Fruit fly (Drosophila melanogaster) whole organism, prepupa: Measurements from ENCODE around the gene Rel.

Experiments
- CG10669 ChIP-seq: fragments of 200-800 bp; sonication (Bioruptor generic); optimal IDR thresholded peaks from 3 replicates; lab custom pipeline; 2018; ENCODE audit warnings: missing biosample characterization, mild to moderate bottlenecking, missing genetic modification characterization, moderate library complexity
- CG11762 ChIP-seq: fragments of 200-800 bp; sonication (Bioruptor generic); optimal IDR thresholded peaks from 3 replicates; lab custom pipeline; 2016; ENCODE audit warnings: missing biosample characterization, missing genetic modification characterization; ENCODE audit not compliant: insufficient read depth
- CG11902 ChIP-seq: fragments of 200-800 bp; sonication (Bioruptor generic); optimal IDR thresholded peaks from 3 replicates; lab custom pipeline; 2016; ENCODE audit warnings: missing biosample characterization, missing genetic modification characterization
- CG15336 ChIP-seq: fragments of 200-800 bp; sonication (Bioruptor generic); IDR thresholded peaks from 2 replicates; pipeline ENCODE4 v1.3.6; 2022; ENCODE audit warnings: missing biosample characterization, missing genetic modification characterization
- CG1621 ChIP-seq: fragments of 200-800 bp; sonication (Bioruptor generic); optimal IDR thresholded peaks from 3 replicates; lab custom pipeline; 2018; ENCODE audit warnings: missing biosample characterization, mild to moderate bottlenecking, missing genetic modification characterization
- CG16779 ChIP-seq: fragments of 200-800 bp; sonication (Bioruptor generic); optimal IDR thresholded peaks from 3 replicates; lab custom pipeline; 2017; ENCODE audit warnings: missing biosample characterization, mild to moderate bottlenecking, missing genetic modification characterization
- CG31627 ChIP-seq: fragments of 200-800 bp; sonication (Bioruptor generic); optimal IDR thresholded peaks from 3 replicates; lab custom pipeline; 2016; ENCODE audit warnings: missing biosample characterization, missing genetic modification characterization
- CG32006 ChIP-seq: fragments of 200-800 bp; sonication (Bioruptor generic); optimal IDR thresholded peaks from 3 replicates; lab custom pipeline; 2017; ENCODE audit warnings: missing biosample characterization, mild to moderate bottlenecking, missing genetic modification characterization
- CG34406 ChIP-seq: fragments of 200-800 bp; sonication (Bioruptor generic); optimal IDR thresholded peaks from 3 replicates; lab custom pipeline; 2016; ENCODE audit warnings: missing biosample characterization, missing genetic modification characterization
- CG3919 ChIP-seq: fragments of 200-800 bp; sonication (Bioruptor generic); optimal IDR thresholded peaks from 3 replicates; lab custom pipeline; 2016; ENCODE audit warnings: missing biosample characterization, missing genetic modification characterization
- CG6276 ChIP-seq: fragments of 200-800 bp; sonication (Bioruptor generic); optimal IDR thresholded peaks from 2 replicates; lab custom pipeline; 2017; ENCODE audit warnings: missing biosample characterization, mild to moderate bottlenecking, missing genetic modification characterization
- CG6792 ChIP-seq: fragments of 200-800 bp; sonication (Bioruptor generic); optimal IDR thresholded peaks from 3 replicates; lab custom pipeline; 2016; ENCODE audit warnings: missing biosample characterization, missing genetic modification characterization
- CG6808 ChIP-seq: fragments of 200-800 bp; sonication (Bioruptor generic); optimal IDR thresholded peaks from 3 replicates; lab custom pipeline; 2017; ENCODE audit warnings: missing biosample characterization, missing genetic modification characterization, mild to moderate bottlenecking, moderate library complexity, missing genetic modification reagents
- CG7368 ChIP-seq: fragments of 200-800 bp; sonication (Bioruptor generic); optimal IDR thresholded peaks from 3 replicates; lab custom pipeline; 2016; ENCODE audit warnings: missing biosample characterization, missing genetic modification characterization
- CG8119 ChIP-seq: fragments of 200-800 bp; sonication (Bioruptor generic); IDR thresholded peaks from 3 replicates; pipeline ENCODE4 v1.3.6; 2022; ENCODE audit warnings: missing biosample characterization, missing genetic modification characterization
- CG8319 ChIP-seq: fragments of 200-800 bp; sonication (Bioruptor generic); optimal IDR thresholded peaks from 3 replicates; lab custom pipeline; 2016; ENCODE audit warnings: missing biosample characterization, missing genetic modification characterization
- CG8632 ChIP-seq: fragments of 200-800 bp; sonication (Bioruptor generic); optimal IDR thresholded peaks from 3 replicates; lab custom pipeline; 2016; ENCODE audit warnings: missing biosample characterization, missing genetic modification characterization
- CG9139 ChIP-seq: fragments of 200-800 bp; sonication (Bioruptor generic); optimal IDR thresholded peaks from 3 replicates; lab custom pipeline; 2017; ENCODE audit warnings: missing biosample characterization, mild to moderate bottlenecking, missing genetic modification characterization
- Eip75B ChIP-seq: fragments of 200-800 bp; sonication (Bioruptor generic); optimal IDR thresholded peaks from 3 replicates; lab custom pipeline; 2016; ENCODE audit warnings: missing biosample characterization, missing genetic modification characterization
- Eip78C ChIP-seq: fragments of 200-800 bp; sonication (Bioruptor generic); peaks from one replicate; lab custom pipeline; 2016; ENCODE audit warnings: missing biosample characterization, missing genetic modification characterization
- Eip93F ChIP-seq: fragments of 200-800 bp; sonication (Bioruptor generic); optimal IDR thresholded peaks from 2 replicates; lab custom pipeline; 2016; ENCODE audit warnings: missing biosample characterization, mild to moderate bottlenecking, missing genetic modification characterization
- Ets21C ChIP-seq: fragments of 200-800 bp; sonication (Bioruptor generic); optimal IDR thresholded peaks from 3 replicates; lab custom pipeline; 2016; ENCODE audit warnings: missing biosample characterization, missing genetic modification characterization
- Gug ChIP-seq: fragments of 200-800 bp; sonication (Bioruptor generic); IDR thresholded peaks from 2 replicates; pipeline ENCODE4 v1.3.6; 2022; ENCODE audit warnings: missing biosample characterization, missing genetic modification characterization
- Hr39 ChIP-seq: fragments of 200-800 bp; sonication (Bioruptor generic); optimal IDR thresholded peaks from 2 replicates; lab custom pipeline; 2016; ENCODE audit warnings: missing biosample characterization, missing genetic modification characterization
- Lpt ChIP-seq: fragments of 200-800 bp; sonication (Bioruptor generic); optimal IDR thresholded peaks from 3 replicates; lab custom pipeline; 2016; ENCODE audit warnings: missing biosample characterization, missing genetic modification characterization
- Met ChIP-seq: fragments of 200-800 bp; sonication (Bioruptor generic); optimal IDR thresholded peaks from 3 replicates; lab custom pipeline; 2016; ENCODE audit warnings: missing biosample characterization, missing genetic modification characterization
- OdsH ChIP-seq: fragments of 200-800 bp; sonication (Bioruptor generic); optimal IDR thresholded peaks from 3 replicates; lab custom pipeline; 2016; ENCODE audit warnings: missing biosample characterization, missing genetic modification characterization
- Smox ChIP-seq: fragments of 200-800 bp; sonication (Bioruptor generic); optimal IDR thresholded peaks from 3 replicates; lab custom pipeline; 2016; ENCODE audit warnings: missing biosample characterization, missing genetic modification characterization
- Sox14 ChIP-seq: fragments of 200-800 bp; sonication (Bioruptor generic); optimal IDR thresholded peaks from 3 replicates; lab custom pipeline; 2016; ENCODE audit warnings: missing biosample characterization, missing genetic modification characterization
- achi ChIP-seq: fragments of 200-800 bp; sonication (Bioruptor generic); optimal IDR thresholded peaks from 3 replicates; lab custom pipeline; 2016; ENCODE audit warnings: missing biosample characterization, missing genetic modification characterization
- acj6 ChIP-seq: fragments of 200-800 bp; sonication (Bioruptor generic); optimal IDR thresholded peaks from 3 replicates; lab custom pipeline; 2016; ENCODE audit warnings: missing biosample characterization, missing genetic modification characterization
- cyc ChIP-seq: fragments of 200-800 bp; sonication (Bioruptor generic); optimal IDR thresholded peaks from 3 replicates; lab custom pipeline; 2016; ENCODE audit warnings: missing biosample characterization, missing genetic modification characterization
- dac ChIP-seq: fragments of 200-800 bp; sonication (Bioruptor generic); optimal IDR thresholded peaks from 2 replicates; lab custom pipeline; 2017; ENCODE audit warnings: missing biosample characterization, mild to moderate bottlenecking, missing genetic modification characterization
- dsx ChIP-seq: fragments of 200-800 bp; optimal IDR thresholded peaks from 3 replicates; lab custom pipeline; 2019; ENCODE audit warnings: missing biosample characterization, mild to moderate bottlenecking, missing genetic modification characterization, moderate library complexity; ENCODE audit not compliant: poor library complexity, severe bottlenecking
- eg ChIP-seq: fragments of 200-800 bp; sonication (Bioruptor generic); IDR thresholded peaks from 3 replicates; pipeline ENCODE4 v1.3.6; 2022; ENCODE audit warnings: missing biosample characterization, missing genetic modification characterization
- esn ChIP-seq: fragments of 200-800 bp; sonication (Bioruptor generic); optimal IDR thresholded peaks from 2 replicates; lab custom pipeline; 2016; ENCODE audit warnings: missing biosample characterization, mild to moderate bottlenecking, missing genetic modification characterization, moderate library complexity
- fd59A ChIP-seq: fragments of 200-800 bp; sonication (Bioruptor generic); optimal IDR thresholded peaks from 2 replicates; lab custom pipeline; 2017; ENCODE audit warnings: missing biosample characterization, mild to moderate bottlenecking, missing genetic modification characterization, missing genetic modification reagents
- fd85E ChIP-seq: fragments of 200-800 bp; sonication (Bioruptor generic); optimal IDR thresholded peaks from 3 replicates; lab custom pipeline; 2016; ENCODE audit warnings: missing biosample characterization, missing genetic modification characterization
- fkh ChIP-seq: fragments of 200-800 bp; sonication (Bioruptor generic); optimal IDR thresholded peaks from 3 replicates; lab custom pipeline; 2017; ENCODE audit warnings: missing biosample characterization, mild to moderate bottlenecking, missing genetic modification characterization, moderate library complexity
- lz ChIP-seq: fragments of 200-800 bp; sonication (Bioruptor generic); optimal IDR thresholded peaks from 3 replicates; lab custom pipeline; 2016; ENCODE audit warnings: missing biosample characterization, missing genetic modification characterization
- net ChIP-seq: fragments of 200-800 bp; sonication (Bioruptor generic); optimal IDR thresholded peaks from 3 replicates; lab custom pipeline; 2016; ENCODE audit warnings: missing biosample characterization, missing genetic modification characterization
- salr ChIP-seq, 2 experiments: fragments of 200-800 bp; sonication (Bioruptor generic); optimal IDR thresholded peaks; 3 replicates each; lab custom pipeline; 2016 to 2018; ENCODE audit warnings: missing biosample characterization in 2 of 2, missing genetic modification characterization in 2 of 2, mild to moderate bottlenecking in 1 of 2
- ss ChIP-seq, 2 experiments: fragments of 200-800 bp; sonication (Bioruptor generic); optimal IDR thresholded peaks; 2 replicates in 1 of 2; 3 replicates in 1 of 2; lab custom pipeline; 2017 to 2018; ENCODE audit warnings: mild to moderate bottlenecking in 2 of 2, missing biosample characterization in 2 of 2, missing genetic modification characterization in 2 of 2, moderate library complexity in 1 of 2
- svp ChIP-seq: fragments of 200-800 bp; sonication (Bioruptor generic); peaks from one replicate; lab custom pipeline; 2016; ENCODE audit warnings: missing biosample characterization, missing genetic modification characterization
- topi ChIP-seq: fragments of 200-800 bp; sonication (Bioruptor generic); optimal IDR thresholded peaks from 3 replicates; lab custom pipeline; 2016; ENCODE audit warnings: missing biosample characterization, missing genetic modification characterization
- vri ChIP-seq: fragments of 200-800 bp; sonication (Bioruptor generic); optimal IDR thresholded peaks from 3 replicates; lab custom pipeline; 2016; ENCODE audit warnings: missing biosample characterization, mild to moderate bottlenecking, missing genetic modification characterization

Gene Rel

DNA sequence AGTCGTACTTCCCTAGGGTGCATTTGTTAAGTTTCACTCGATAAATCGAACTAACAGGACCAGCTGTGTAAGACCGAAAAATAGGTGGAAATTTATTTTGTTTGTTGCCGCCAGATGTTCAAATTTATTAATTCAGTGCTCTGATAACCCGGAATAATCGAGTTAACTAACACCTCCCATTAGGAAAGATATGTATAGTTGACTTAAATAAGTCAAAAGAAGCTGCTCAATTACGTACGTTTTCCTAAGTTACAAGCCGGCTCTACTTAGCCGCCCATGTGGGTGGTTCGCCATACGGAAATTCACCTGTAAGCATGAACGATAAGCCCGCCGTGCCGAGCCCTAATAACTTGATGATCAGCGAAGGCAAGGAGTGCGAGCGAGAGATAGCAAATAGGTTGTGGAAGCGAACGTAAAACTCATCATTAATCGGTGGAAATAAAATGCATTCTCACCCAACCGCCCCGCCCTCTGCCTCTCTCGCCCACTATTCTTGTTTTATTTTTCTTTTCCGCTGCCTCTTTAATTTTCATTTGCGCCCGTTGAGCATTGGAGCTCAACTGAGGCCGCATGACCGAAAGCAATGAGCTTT lies 6.2 kb upstream of the Rel start (continued):
- peak; percentile 80 for TF ChIP-seq CG32006 (GFP tag; lab: Kevin White, UChicago)
- TF ChIP-seq lz (GFP tag; lab: Kevin White, UChicago): peak; percentile 69
- no peak for TF ChIP-seq CG9139 (GFP tag; lab: Kevin White, UChicago)
- TF ChIP-seq acj6 (GFP tag; lab: Kevin White, UChicago): peak; percentile 46
- peak; percentile 30 for TF ChIP-seq CG8319 (GFP tag; lab: Kevin White, UChicago)
- TF ChIP-seq CG3919 (GFP tag; lab: Kevin White, UChicago): peak; percentile 58
- TF ChIP-seq Smox (GFP tag; lab: Kevin White, UChicago): peak; percentile 53
- peak; percentile 90 for TF ChIP-seq svp (GFP tag; lab: Kevin White, UChicago)
- peak in 1 of 2 experiments; percentile 58 for TF ChIP-seq salr (GFP tag; optimal IDR thresholded peaks at IDR 0.05; lab: Kevin White, UChicago)
- TF ChIP-seq fd85E: no peak
- TF ChIP-seq topi (GFP tag; lab: Kevin White, UChicago): peak; percentile 60
- TF ChIP-seq ss (GFP tag; optimal IDR thresholded peaks at IDR 0.05; lab: Kevin White, UChicago): peak in 1 of 2 experiments; percentile 47
- no peak for TF ChIP-seq dsx (GFP tag; lab: Kevin White, UChicago)
- TF ChIP-seq Ets21C (GFP tag; lab: Kevin White, UChicago): peak; percentile 28
- no peak for TF ChIP-seq Lpt
- peak; percentile 58 for TF ChIP-seq OdsH (GFP tag; lab: Kevin White, UChicago)
- peak; percentile 83 for TF ChIP-seq Eip78C (GFP tag; lab: Kevin White, UChicago)
- TF ChIP-seq fd59A (GFP tag; lab: Kevin White, UChicago): peak; percentile 73
- peak; percentile 53 for TF ChIP-seq CG6808
- TF ChIP-seq Eip93F (GFP tag; lab: Kevin White, UChicago): no peak
- no peak for TF ChIP-seq CG1621 (tag; lab: Kevin White, UChicago)
- peak; percentile 47 for TF ChIP-seq CG34406 (GFP tag; lab: Kevin White, UChicago)
- no peak for TF ChIP-seq CG15336 (GFP tag; lab: Robert Waterston, UW)

dm6 chr3R:9053021-9053420 lies 5.2 kb upstream of the Rel start:
- TF ChIP-seq CG8119 (GFP tag; lab: Robert Waterston, UW) (no peak), ss (GFP tag; optimal IDR thresholded peaks at IDR 0.05; lab: Kevin White, UChicago) (peak; percentile 84 to 93), CG9139 (GFP tag; lab: Kevin White, UChicago) (peak; percentile 75), Sox14 (GFP tag; lab: Kevin White, UChicago) (peak; percentile 72), Eip78C (GFP tag; lab: Kevin White, UChicago) (peak; percentile 89), CG11902 (GFP tag; lab: Kevin White, UChicago) (no peak), Eip93F (GFP tag; lab: Kevin White, UChicago) (no peak), dsx (GFP tag; lab: Kevin White, UChicago) (peak; percentile 68), eg (GFP tag; lab: Robert Waterston, UW) (no peak), net (peak; percentile 82), CG8632 (GFP tag; lab: Kevin White, UChicago) (peak; percentile 39), acj6 (GFP tag; lab: Kevin White, UChicago) (peak; percentile 22), Smox (GFP tag; lab: Kevin White, UChicago) (peak; percentile 48), fd59A (GFP tag; lab: Kevin White, UChicago) (no peak), cyc (peak; percentile 45), CG10669 (GFP tag; lab: Kevin White, UChicago) (peak; percentile 26), Eip75B (GFP tag; lab: Kevin White, UChicago) (peak; percentile 66), CG16779 (peak; percentile 71), CG6276 (GFP tag; lab: Kevin White, UChicago) (peak; percentile 64), Gug (GFP tag; lab: Robert Waterston, UW) (no peak), CG7368 (GFP tag; lab: Kevin White, UChicago) (peak; percentile 46), achi (peak; percentile 48), CG11762 (GFP tag; lab: Kevin White, UChicago) (no peak), Ets21C (GFP tag; lab: Kevin White, UChicago) (peak; percentile 10), fd85E (peak; percentile 50), svp (GFP tag; lab: Kevin White, UChicago) (peak; percentile 94), CG8319 (GFP tag; lab: Kevin White, UChicago) (no peak), CG15336 (GFP tag; lab: Robert Waterston, UW) (no peak), CG32006 (GFP tag; lab: Kevin White, UChicago) (peak; percentile 57), fkh (peak; percentile 84), dac (GFP tag; lab: Kevin White, UChicago) (peak; percentile 27), vri (peak; percentile 79), esn (GFP tag; lab: Kevin White, UChicago) (peak; percentile 54), Met (peak; percentile 55), CG3919 (GFP tag; lab: Kevin White, UChicago) (peak; percentile 81), Hr39 (peak; percentile 19), salr (GFP tag; optimal IDR thresholded peaks at IDR 0.05; lab: Kevin White, UChicago) (no peak), CG31627 (GFP tag; lab: Kevin White, UChicago) (peak; percentile 50), CG6792 (GFP tag; lab: Kevin White, UChicago) (peak; percentile 62)
